Worm (Caenorhabditis elegans): ENCODE results near the gene F23F1.5.

Gene F23F1.5

ce11 chrII:31521-31920, at the start of gene F23F1.5, which contains the start of gene fbxc-54:
F23F1.5 (minus strand) TSS chrII:31584.
fbxc-54 (plus strand) TSS chrII:31719.
- TF ChIP-seq F13C5.2 (tag; optimal IDR thresholded peaks at IDR 0.05) (no peak), ceh-13 (GFP tag; optimal IDR thresholded peaks at IDR 0.05) (no peak), ets-7 (tag; optimal IDR thresholded peaks at IDR 0.05) (no peak), tra-4 (tag; optimal IDR thresholded peaks at IDR 0.05) (no peak), scrt-1 (GFP tag; IDR thresholded peaks at IDR 0.05) (no peak), tbx-37 (GFP tag; conservative IDR thresholded peaks at IDR 0.05) (no peak), hmbx-1 (tag; optimal IDR thresholded peaks at IDR 0.05) (no peak), aly-1 (tag; optimal IDR thresholded peaks at IDR 0.05) (no peak), ceh-36 (tag; optimal IDR thresholded peaks at IDR 0.05) (no peak), hnd-1 (tag; optimal IDR thresholded peaks at IDR 0.05) (no peak), tbx-11 (GFP tag; IDR thresholded peaks at IDR 0.05) (no peak), flt-1 (GFP tag; IDR thresholded peaks at IDR 0.05) (no peak), ama-1 (optimal IDR thresholded peaks at IDR 0.05) (no peak), sea-1 (GFP tag; conservative IDR thresholded peaks at IDR 0.05) (no peak)

ce11 chrII:79166-79565, 47.8 kb upstream of the F23F1.5 start, which contains the start of gene C23H3.9:
C23H3.9 (minus strand) TSS chrII:79266.
- TF ChIP-seq tra-4 (tag; optimal IDR thresholded peaks at IDR 0.05) (no peak), ceh-13 (GFP tag; optimal IDR thresholded peaks at IDR 0.05) (no peak), tbx-11 (GFP tag; IDR thresholded peaks at IDR 0.05) (no peak), scrt-1 (GFP tag; IDR thresholded peaks at IDR 0.05) (no peak), flt-1 (GFP tag; IDR thresholded peaks at IDR 0.05) (no peak)

DNA sequence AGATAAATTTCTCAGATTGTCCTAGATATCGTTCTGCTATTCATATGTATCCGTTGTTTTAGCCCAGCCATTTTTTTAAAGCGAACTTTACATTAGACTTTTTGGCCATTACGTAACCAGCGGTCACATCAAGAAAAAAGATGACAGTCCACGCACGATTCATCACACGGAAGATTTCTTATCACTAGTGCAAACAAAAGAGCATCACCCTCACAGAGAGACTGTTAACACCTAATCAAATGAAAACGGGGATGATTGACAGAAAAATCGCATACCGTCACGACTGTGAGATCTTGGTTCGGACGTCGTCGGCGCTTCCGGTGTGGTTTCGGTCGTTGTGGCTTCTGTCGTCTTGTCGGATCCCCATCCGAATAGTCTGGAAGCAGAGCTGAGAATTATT, 45.3 kb upstream of the F23F1.5 start:
- no peak for TF ChIP-seq tra-4 (tag; optimal IDR thresholded peaks at IDR 0.05)
- no peak for TF ChIP-seq flt-1 (GFP tag; IDR thresholded peaks at IDR 0.05)
- TF ChIP-seq hmbx-1 (tag; optimal IDR thresholded peaks at IDR 0.05): no peak
- TF ChIP-seq ceh-36 (tag; optimal IDR thresholded peaks at IDR 0.05): no peak
- TF ChIP-seq ama-1 (optimal IDR thresholded peaks at IDR 0.05): no peak
- TF ChIP-seq hnd-1 (tag; optimal IDR thresholded peaks at IDR 0.05): no peak
- no peak for TF ChIP-seq ets-7 (tag; optimal IDR thresholded peaks at IDR 0.05)
- no peak for TF ChIP-seq pes-1 (GFP tag; IDR thresholded peaks at IDR 0.05)
- TF ChIP-seq tbx-11 (GFP tag; IDR thresholded peaks at IDR 0.05): no peak
- TF ChIP-seq scrt-1 (GFP tag; IDR thresholded peaks at IDR 0.05): no peak
- no peak for TF ChIP-seq sea-1 (GFP tag; conservative IDR thresholded peaks at IDR 0.05)
- TF ChIP-seq ceh-13 (GFP tag; optimal IDR thresholded peaks at IDR 0.05): no peak

- no peak for TF ChIP-seq hnd-1 (tag; optimal IDR thresholded peaks at IDR 0.05)
- no peak for TF ChIP-seq ets-7 (tag; optimal IDR thresholded peaks at IDR 0.05)
- TF ChIP-seq flt-1 (GFP tag; IDR thresholded peaks at IDR 0.05): no peak
- TF ChIP-seq B0310.2 (tag; optimal IDR thresholded peaks at IDR 0.05): no peak
- no peak for TF ChIP-seq tbx-37 (GFP tag; conservative IDR thresholded peaks at IDR 0.05)
- no peak for TF ChIP-seq tra-4 (tag; optimal IDR thresholded peaks at IDR 0.05)
- TF ChIP-seq ama-1 (optimal IDR thresholded peaks at IDR 0.05): no peak
- no peak for TF ChIP-seq F13C5.2 (tag; optimal IDR thresholded peaks at IDR 0.05)
- no peak for TF ChIP-seq scrt-1 (GFP tag; IDR thresholded peaks at IDR 0.05)
- TF ChIP-seq hmbx-1 (tag; optimal IDR thresholded peaks at IDR 0.05): no peak
- no peak for TF ChIP-seq ceh-13 (GFP tag; optimal IDR thresholded peaks at IDR 0.05)
- TF ChIP-seq hmg-4 (GFP tag; optimal IDR thresholded peaks at IDR 0.05): no peak
- TF ChIP-seq aly-1 (tag; optimal IDR thresholded peaks at IDR 0.05): no peak
- no peak for TF ChIP-seq tbx-11 (GFP tag; IDR thresholded peaks at IDR 0.05)
Measured at ce11 chrII:75831-76230, 44.4 kb upstream of the F23F1.5 start.

DNA sequence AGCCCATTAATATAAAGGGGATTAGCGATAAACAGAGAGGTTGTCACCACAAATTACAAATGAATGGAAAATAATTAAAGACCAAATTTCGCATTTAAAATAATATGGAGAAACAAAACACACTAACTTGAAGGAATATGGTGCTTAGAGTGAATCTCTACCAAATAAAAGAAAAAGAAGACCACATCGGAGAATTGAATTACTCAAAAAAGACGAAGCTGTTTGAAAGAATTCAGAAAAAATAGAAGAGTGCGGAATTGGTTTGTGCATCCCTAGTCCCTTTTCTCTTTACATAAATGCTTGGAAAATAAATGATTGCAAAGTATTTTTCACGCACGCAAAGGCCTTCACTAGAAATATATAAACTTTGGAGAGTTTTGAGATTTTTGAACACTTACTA, 42.5 kb upstream of the F23F1.5 start:
- TF ChIP-seq tbx-37 (GFP tag; conservative IDR thresholded peaks at IDR 0.05): no peak
- TF ChIP-seq scrt-1 (GFP tag; IDR thresholded peaks at IDR 0.05): no peak
- no peak for TF ChIP-seq F13C5.2 (tag; optimal IDR thresholded peaks at IDR 0.05)
- no peak for TF ChIP-seq tra-4 (tag; optimal IDR thresholded peaks at IDR 0.05)
- TF ChIP-seq hmbx-1 (tag; optimal IDR thresholded peaks at IDR 0.05): no peak
- TF ChIP-seq ceh-36 (tag; optimal IDR thresholded peaks at IDR 0.05): no peak
- TF ChIP-seq tbx-11 (GFP tag; IDR thresholded peaks at IDR 0.05): no peak
- TF ChIP-seq hmg-4 (GFP tag; optimal IDR thresholded peaks at IDR 0.05): no peak
- no peak for TF ChIP-seq aly-1 (tag; optimal IDR thresholded peaks at IDR 0.05)
- TF ChIP-seq hnd-1 (tag; optimal IDR thresholded peaks at IDR 0.05): no peak
- TF ChIP-seq ceh-13 (GFP tag; optimal IDR thresholded peaks at IDR 0.05): no peak
- TF ChIP-seq pes-1 (GFP tag; IDR thresholded peaks at IDR 0.05): no peak
- no peak for TF ChIP-seq flt-1 (GFP tag; IDR thresholded peaks at IDR 0.05)

DNA sequence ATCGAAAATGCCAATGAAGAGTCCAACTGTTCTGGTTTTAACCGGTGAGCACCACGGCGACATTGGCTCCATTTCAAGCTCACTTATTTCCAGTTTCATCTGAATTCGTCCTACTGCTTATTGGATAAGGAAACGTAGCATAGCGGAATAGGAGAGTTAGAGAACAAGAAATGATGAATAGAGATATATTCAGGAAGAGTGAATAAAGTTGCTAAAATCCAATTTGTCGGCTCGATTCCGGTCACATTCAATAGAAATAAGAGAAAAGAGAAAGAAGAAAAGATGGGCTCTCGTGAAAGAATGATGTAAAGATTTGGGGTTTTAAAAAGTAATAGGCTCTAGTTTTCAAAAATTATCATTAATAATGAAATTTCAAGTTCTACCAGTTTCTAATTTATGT, 41.9 kb upstream of the F23F1.5 start:
- TF ChIP-seq ama-1 (optimal IDR thresholded peaks at IDR 0.05): no peak
- TF ChIP-seq tbx-37 (GFP tag; conservative IDR thresholded peaks at IDR 0.05): no peak
- TF ChIP-seq ceh-13 (GFP tag; optimal IDR thresholded peaks at IDR 0.05): no peak
- TF ChIP-seq tbx-11 (GFP tag; IDR thresholded peaks at IDR 0.05): no peak
- no peak for TF ChIP-seq F13C5.2 (tag; optimal IDR thresholded peaks at IDR 0.05)
- no peak for TF ChIP-seq hmbx-1 (tag; optimal IDR thresholded peaks at IDR 0.05)
- no peak for TF ChIP-seq ets-7 (tag; optimal IDR thresholded peaks at IDR 0.05)
- no peak for TF ChIP-seq hmg-4 (GFP tag; optimal IDR thresholded peaks at IDR 0.05)
- TF ChIP-seq scrt-1 (GFP tag; IDR thresholded peaks at IDR 0.05): no peak
- TF ChIP-seq sea-1 (GFP tag; conservative IDR thresholded peaks at IDR 0.05): no peak
- TF ChIP-seq flt-1 (GFP tag; IDR thresholded peaks at IDR 0.05): no peak
- no peak for TF ChIP-seq pes-1 (GFP tag; IDR thresholded peaks at IDR 0.05)
- no peak for TF ChIP-seq aly-1 (tag; optimal IDR thresholded peaks at IDR 0.05)
- TF ChIP-seq B0310.2 (tag; optimal IDR thresholded peaks at IDR 0.05): no peak
- no peak for TF ChIP-seq ceh-36 (tag; optimal IDR thresholded peaks at IDR 0.05)
- no peak for TF ChIP-seq hnd-1 (tag; optimal IDR thresholded peaks at IDR 0.05)
- no peak for TF ChIP-seq tra-4 (tag; optimal IDR thresholded peaks at IDR 0.05)

DNA sequence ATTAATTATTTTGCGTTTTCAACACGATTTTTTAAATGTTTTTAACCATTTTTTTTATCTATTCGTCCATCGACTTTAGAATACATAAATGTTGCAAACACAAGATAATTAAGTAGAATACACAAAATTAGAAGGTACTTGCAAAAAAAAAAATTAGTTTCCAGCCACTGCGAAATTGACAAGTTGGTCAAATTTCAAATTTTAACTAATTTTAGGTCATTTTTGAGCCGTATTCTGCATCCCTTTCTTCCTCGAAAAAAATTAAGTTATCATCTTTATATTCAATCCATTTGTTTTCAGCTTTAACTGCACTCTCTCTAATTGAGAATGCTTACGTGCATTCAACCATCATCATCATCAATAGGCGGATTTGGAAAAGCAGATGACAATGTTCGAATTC, 38.0 kb upstream of the F23F1.5 start, which contains the start of gene egl-26:
TSS of gene egl-26 (plus strand) at position 301 of the 400 bp plus-strand sequence.
- no peak for TF ChIP-seq ets-7 (tag; optimal IDR thresholded peaks at IDR 0.05)
- TF ChIP-seq flt-1 (GFP tag; IDR thresholded peaks at IDR 0.05): no peak
- no peak for TF ChIP-seq hnd-1 (tag; optimal IDR thresholded peaks at IDR 0.05)
- TF ChIP-seq aly-1 (tag; optimal IDR thresholded peaks at IDR 0.05): no peak
- TF ChIP-seq ama-1 (optimal IDR thresholded peaks at IDR 0.05): no peak
- TF ChIP-seq pes-1 (GFP tag; IDR thresholded peaks at IDR 0.05): no peak
- no peak for TF ChIP-seq tbx-37 (GFP tag; conservative IDR thresholded peaks at IDR 0.05)
- TF ChIP-seq tbx-11 (GFP tag; IDR thresholded peaks at IDR 0.05): no peak
- no peak for TF ChIP-seq ceh-36 (tag; optimal IDR thresholded peaks at IDR 0.05)
- TF ChIP-seq B0310.2 (tag; optimal IDR thresholded peaks at IDR 0.05): no peak
- TF ChIP-seq F13C5.2 (tag; optimal IDR thresholded peaks at IDR 0.05): no peak
- TF ChIP-seq hmg-4 (GFP tag; optimal IDR thresholded peaks at IDR 0.05): no peak
- no peak for TF ChIP-seq scrt-1 (GFP tag; IDR thresholded peaks at IDR 0.05)
- TF ChIP-seq tra-4 (tag; optimal IDR thresholded peaks at IDR 0.05): no peak
- no peak for TF ChIP-seq hmbx-1 (tag; optimal IDR thresholded peaks at IDR 0.05)
- no peak for TF ChIP-seq ceh-13 (GFP tag; optimal IDR thresholded peaks at IDR 0.05)
- TF ChIP-seq sea-1 (GFP tag; conservative IDR thresholded peaks at IDR 0.05): no peak
